Fruit fly (Drosophila melanogaster) whole organism, embryonic: ENCODE data around the gene Gdh.
A peak's percentile ranks its signal among the peaks of the same experiment; 100 is the strongest.

Source experiments
- ATbp ChIP-seq: fragments of 200-800 bp; sonication (Bioruptor generic); optimal IDR thresholded peaks from 2 replicates; lab custom pipeline; 2017; ENCODE audit warnings: missing biosample characterization, mild to moderate bottlenecking, missing genetic modification characterization, missing genetic modification reagents
- Adf1 ChIP-seq: fragments of 200-800 bp; sonication (Bioruptor generic); IDR thresholded peaks from 2 replicates; pipeline ENCODE4 v1.3.6; 2022; ENCODE audit warnings: missing biosample characterization, missing genetic modification characterization
- Asciz ChIP-seq: fragments of 200-800 bp; sonication (Bioruptor generic); optimal IDR thresholded peaks from 2 replicates; lab custom pipeline; 2017; ENCODE audit warnings: missing biosample characterization, mild to moderate bottlenecking, missing genetic modification characterization, missing genetic modification reagents
- CG10979 ChIP-seq: fragments of 200-800 bp; sonication (Bioruptor generic); optimal IDR thresholded peaks from 2 replicates; lab custom pipeline; 2018; ENCODE audit warnings: missing biosample characterization, mild to moderate bottlenecking, missing genetic modification characterization, moderate library complexity
- CG11093 ChIP-seq: fragments of 200-800 bp; sonication (Bioruptor generic); IDR thresholded peaks from 3 replicates; pipeline ENCODE4 v1.3.6; 2022; ENCODE audit warnings: missing biosample characterization, missing genetic modification characterization
- CG11456 ChIP-seq: fragments of 200-800 bp; sonication (Bioruptor generic); IDR thresholded peaks from 3 replicates; pipeline ENCODE4 v1.3.6; 2022; ENCODE audit warnings: missing biosample characterization, missing genetic modification characterization
- CG11723 ChIP-seq: fragments of 200-800 bp; sonication (Bioruptor generic); optimal IDR thresholded peaks from 2 replicates; lab custom pipeline; 2017; ENCODE audit warnings: missing biosample characterization, mild to moderate bottlenecking, missing genetic modification characterization
- CG12104 ChIP-seq: fragments of 200-800 bp; sonication (Bioruptor generic); optimal IDR thresholded peaks from 3 replicates; lab custom pipeline; 2016; ENCODE audit warnings: missing biosample characterization, missing genetic modification characterization
- CG12659 ChIP-seq: fragments of 200-800 bp; sonication (Bioruptor generic); optimal IDR thresholded peaks from 3 replicates; lab custom pipeline; 2017; ENCODE audit warnings: mild to moderate bottlenecking, missing biosample characterization, missing genetic modification reagents, missing genetic modification characterization
- CG13424 ChIP-seq: fragments of 200-800 bp; sonication (Bioruptor generic); optimal IDR thresholded peaks from 2 replicates; lab custom pipeline; 2019; ENCODE audit warnings: missing biosample characterization, mild to moderate bottlenecking, missing genetic modification characterization, moderate library complexity
- CG15011 ChIP-seq: fragments of 200-800 bp; sonication (Bioruptor generic); optimal IDR thresholded peaks from 3 replicates; lab custom pipeline; 2018; ENCODE audit warnings: missing biosample characterization, mild to moderate bottlenecking, missing genetic modification characterization
- CG15269 ChIP-seq: fragments of 200-800 bp; sonication (Bioruptor generic); optimal IDR thresholded peaks from 2 replicates; lab custom pipeline; 2018; ENCODE audit warnings: missing biosample characterization, mild to moderate bottlenecking, missing genetic modification characterization, moderate library complexity
- CG18011 ChIP-seq: fragments of 200-800 bp; sonication (Bioruptor generic); optimal IDR thresholded peaks from 2 replicates; lab custom pipeline; 2017; ENCODE audit warnings: missing biosample characterization, missing genetic modification characterization, mild to moderate bottlenecking, moderate library complexity, missing genotype
- CG18262 ChIP-seq: fragments of 200-800 bp; optimal IDR thresholded peaks from 3 replicates; lab custom pipeline; 2019; ENCODE audit warnings: missing biosample characterization, mild to moderate bottlenecking, missing genetic modification characterization, moderate library complexity
- CG2678 ChIP-seq: fragments of 200-800 bp; sonication (Bioruptor generic); optimal IDR thresholded peaks from 3 replicates; lab custom pipeline; 2019; ENCODE audit warnings: missing biosample characterization, mild to moderate bottlenecking, missing genetic modification characterization, moderate library complexity
- CG30020 ChIP-seq: fragments of 200-800 bp; optimal IDR thresholded peaks from 2 replicates; lab custom pipeline; 2019; ENCODE audit warnings: missing biosample characterization, mild to moderate bottlenecking, missing genetic modification characterization, moderate library complexity
- CG34422 ChIP-seq: fragments of 200-800 bp; sonication (Bioruptor generic); IDR thresholded peaks from 3 replicates; pipeline ENCODE4 v1.3.6; 2022; ENCODE audit warnings: missing biosample characterization, missing genetic modification characterization
- CG5180 ChIP-seq: fragments of 200-800 bp; sonication (Bioruptor generic); optimal IDR thresholded peaks from 3 replicates; lab custom pipeline; 2017; ENCODE audit warnings: missing biosample characterization, missing genetic modification characterization, mild to moderate bottlenecking, moderate library complexity, missing genetic modification reagents
- CG6272 ChIP-seq: fragments of 200-800 bp; sonication (Bioruptor generic); IDR thresholded peaks from 2 replicates; pipeline ENCODE4 v1.3.6; 2022; ENCODE audit warnings: missing biosample characterization, missing genetic modification characterization
- CG7745 ChIP-seq: fragments of 200-800 bp; sonication (Bioruptor generic); optimal IDR thresholded peaks from 2 replicates; lab custom pipeline; 2018; ENCODE audit warnings: missing biosample characterization, mild to moderate bottlenecking, missing genetic modification characterization, moderate library complexity
- CG9876 ChIP-seq: fragments of 200-800 bp; sonication (Bioruptor generic); optimal IDR thresholded peaks from 2 replicates; lab custom pipeline; 2016; ENCODE audit warnings: missing biosample characterization, missing genetic modification characterization
- Dfd ChIP-seq, 2 experiments: fragments of >200 bp; optimal IDR thresholded peaks; 2 replicates each; lab custom pipeline; 2017; ENCODE audit warnings: missing biosample characterization in 2 of 2, missing genetic modification characterization in 2 of 2
- Dref ChIP-seq: fragments of 200-800 bp; sonication (Bioruptor generic); IDR thresholded peaks from 2 replicates; pipeline ENCODE4 v1.3.6; 2022; ENCODE audit warnings: missing biosample characterization, missing genetic modification characterization
- HmgZ ChIP-seq: fragments of 200-800 bp; sonication (Bioruptor generic); optimal IDR thresholded peaks from 2 replicates; lab custom pipeline; 2018; ENCODE audit warnings: missing biosample characterization, mild to moderate bottlenecking, missing genetic modification characterization
- Hmr ChIP-seq: fragments of 200-800 bp; sonication (Bioruptor generic); optimal IDR thresholded peaks from 3 replicates; lab custom pipeline; 2017; ENCODE audit warnings: mild to moderate bottlenecking, missing biosample characterization, missing genetic modification reagents, missing genetic modification characterization
- Nf-YA ChIP-seq: fragments of 200-800 bp; sonication (Bioruptor generic); IDR thresholded peaks from 2 replicates; pipeline ENCODE4 v1.3.6; 2022; ENCODE audit warnings: missing biosample characterization, missing genetic modification characterization
- PHDP ChIP-seq: fragments of 200-800 bp; sonication (Bioruptor generic); optimal IDR thresholded peaks from 3 replicates; lab custom pipeline; 2018; ENCODE audit warnings: missing biosample characterization, mild to moderate bottlenecking, missing genetic modification characterization, moderate library complexity
- Rfx ChIP-seq: fragments of 200-800 bp; sonication (Bioruptor generic); IDR thresholded peaks from 2 replicates; pipeline ENCODE4 v1.3.6; 2022; ENCODE audit warnings: missing biosample characterization, missing genetic modification characterization
- YL-1 ChIP-seq: fragments of 200-800 bp; sonication (Bioruptor generic); optimal IDR thresholded peaks from 3 replicates; lab custom pipeline; 2017; ENCODE audit warnings: missing biosample characterization, mild to moderate bottlenecking, missing genetic modification characterization
- cas ChIP-seq: fragments of 200-800 bp; sonication (Bioruptor generic); IDR thresholded peaks from 2 replicates; pipeline ENCODE4 v1.3.6; 2022; ENCODE audit warnings: missing biosample characterization, missing genetic modification characterization
- chinmo ChIP-seq: fragments of 200-800 bp; sonication (Bioruptor generic); IDR thresholded peaks from 4 replicates; pipeline ENCODE4 v1.3.6; 2022; ENCODE audit warnings: missing biosample characterization, missing genetic modification characterization; ENCODE audit not compliant: partially characterized antibody
- croc ChIP-seq: fragments of 200-800 bp; sonication (Bioruptor generic); conservative IDR thresholded peaks from 3 replicates; pipeline ENCODE4 v1.3.6; 2022; ENCODE audit warnings: missing biosample characterization, missing genetic modification characterization
- dimm ChIP-seq: fragments of 200-800 bp; sonication (Bioruptor generic); IDR thresholded peaks from 2 replicates; pipeline ENCODE4 v1.3.6; 2022; ENCODE audit warnings: missing biosample characterization, missing genetic modification characterization
- dysf ChIP-seq: fragments of 200-800 bp; sonication (Bioruptor generic); IDR thresholded peaks from 3 replicates; pipeline ENCODE4 v1.3.6; 2022; ENCODE audit warnings: missing biosample characterization, missing genetic modification characterization
- ems ChIP-seq: fragments of 200-800 bp; sonication (Bioruptor generic); optimal IDR thresholded peaks from 3 replicates; lab custom pipeline; 2016; ENCODE audit warnings: missing biosample characterization, missing genetic modification characterization
- eve ChIP-seq, 2 experiments: fragments of >200 bp; optimal IDR thresholded peaks; 2 replicates each; lab custom pipeline; 2017; ENCODE audit warnings: missing biosample characterization in 2 of 2, missing genetic modification characterization in 2 of 2
- grn ChIP-seq: fragments of 200-800 bp; sonication (Bioruptor generic); optimal IDR thresholded peaks from 3 replicates; lab custom pipeline; 2017; ENCODE audit warnings: missing biosample characterization, missing genetic modification characterization
- kah ChIP-seq: fragments of 200-800 bp; sonication (Bioruptor generic); optimal IDR thresholded peaks from 2 replicates; lab custom pipeline; 2018; ENCODE audit warnings: missing biosample characterization, mild to moderate bottlenecking, missing genetic modification characterization
- lab ChIP-seq: fragments of 200-800 bp; sonication (Bioruptor generic); optimal IDR thresholded peaks from 3 replicates; lab custom pipeline; 2017; ENCODE audit warnings: missing biosample characterization, missing genetic modification characterization, mild to moderate bottlenecking, moderate library complexity, missing genetic modification reagents
- nerfin-1 ChIP-seq: fragments of 200-800 bp; sonication (Bioruptor generic); optimal IDR thresholded peaks from 3 replicates; lab custom pipeline; 2019; ENCODE audit warnings: missing biosample characterization, mild to moderate bottlenecking, missing genetic modification characterization, moderate library complexity
- nerfin-2 ChIP-seq: fragments of 200-800 bp; sonication (Bioruptor generic); IDR thresholded peaks from 2 replicates; pipeline ENCODE4 v1.3.6; 2022; ENCODE audit warnings: missing biosample characterization, missing genetic modification characterization; ENCODE audit not compliant: partially characterized antibody
- odd ChIP-seq: fragments of 200-800 bp; sonication (Bioruptor generic); optimal IDR thresholded peaks from 2 replicates; lab custom pipeline; 2017; ENCODE audit warnings: missing biosample characterization, mild to moderate bottlenecking, missing genetic modification characterization
- otp ChIP-seq: fragments of 200-800 bp; sonication (Bioruptor generic); IDR thresholded peaks from 3 replicates; pipeline ENCODE4, ENCODE4 v1.3.6; 2022; ENCODE audit warnings: missing biosample characterization, missing genetic modification characterization
- seq ChIP-seq: fragments of 200-800 bp; sonication (Bioruptor generic); IDR thresholded peaks from 2 replicates; pipeline ENCODE4 v1.3.6; 2022; ENCODE audit warnings: missing biosample characterization, missing genetic modification characterization
- so ChIP-seq: fragments of 200-800 bp; sonication (Bioruptor generic); IDR thresholded peaks from 3 replicates; pipeline ENCODE4 v1.3.6; 2022; ENCODE audit warnings: missing biosample characterization, missing genetic modification characterization
- sr ChIP-seq: fragments of 200-800 bp; sonication (Bioruptor generic); IDR thresholded peaks from 3 replicates; pipeline ENCODE4 v1.3.6; 2022; ENCODE audit warnings: missing biosample characterization, missing genetic modification characterization
- unpg ChIP-seq: fragments of 200-800 bp; sonication (Bioruptor generic); optimal IDR thresholded peaks from 3 replicates; lab custom pipeline; 2018; ENCODE audit warnings: missing biosample characterization, mild to moderate bottlenecking, missing genetic modification characterization, moderate library complexity
- wek ChIP-seq: fragments of 200-800 bp; sonication (Bioruptor generic); optimal IDR thresholded peaks from 3 replicates; lab custom pipeline; 2018; ENCODE audit warnings: missing biosample characterization, mild to moderate bottlenecking, missing genetic modification characterization, moderate library complexity
- yki ChIP-seq: fragments of >200 bp; optimal IDR thresholded peaks from 3 replicates; lab custom pipeline; 2018
- zen2 ChIP-seq: fragments of 200-800 bp; sonication (Bioruptor generic); IDR thresholded peaks from 3 replicates; pipeline ENCODE4 v1.3.6; 2022; ENCODE audit warnings: missing biosample characterization, missing genetic modification characterization; ENCODE audit not compliant: partially characterized antibody

Gene Gdh

dm6 chr3R:23919366-23919765 is 23.5 kb downstream of the Gdh start (continued):
- peak; percentile 7 for TF ChIP-seq CG18262 (tag; lab: Kevin White, UChicago)
- TF ChIP-seq HmgZ, result peak; percentile 43
- TF ChIP-seq Hmr (GFP tag; lab: Kevin White, UChicago), result peak; percentile 75
- TF ChIP-seq lab (GFP tag; lab: Kevin White, UChicago), result peak; percentile 85
- TF ChIP-seq ems (GFP tag; lab: Kevin White, UChicago), result no peak
- TF ChIP-seq Dref (GFP tag; lab: Robert Waterston, UW), result no peak
- TF ChIP-seq wek (GFP tag; lab: Kevin White, UChicago), result peak; percentile 80
- peak; percentile 66 for TF ChIP-seq seq
- TF ChIP-seq otp (GFP tag; lab: Robert Waterston, UW), result peak; percentile 64; the same call in 2 of the 3 replicates
- TF ChIP-seq CG11723 (GFP tag; lab: Kevin White, UChicago), result peak; percentile 46
- TF ChIP-seq CG15011 (GFP tag; lab: Kevin White, UChicago), result peak; percentile 55
- no peak for TF ChIP-seq CG10979 (tag; lab: Kevin White, UChicago)
- TF ChIP-seq nerfin-2 (GFP tag; lab: Robert Waterston, UW), result no peak
- TF ChIP-seq CG30020 (tag; lab: Kevin White, UChicago), result no peak
- TF ChIP-seq CG6272 (GFP tag; lab: Robert Waterston, UW), result no peak
- no peak for TF ChIP-seq zen2
- no peak for TF ChIP-seq Adf1
- peak; percentile 43 for TF ChIP-seq nerfin-1
- TF ChIP-seq dysf (GFP tag; lab: Robert Waterston, UW), result peak; percentile 24; the same call in 1 of the 3 replicates
- TF ChIP-seq CG7745 (tag; lab: Kevin White, UChicago), result no peak
- TF ChIP-seq Rfx, result peak; percentile 53; the same call in 1 of the 2 replicates
- TF ChIP-seq odd, result peak; percentile 78
- TF ChIP-seq Nf-YA (GFP tag; lab: Robert Waterston, UW), result 0 out of 2 replicates have a peak, but pooled peaks have one; percentile 37
- peak; percentile 51 for TF ChIP-seq CG13424 (tag; lab: Kevin White, UChicago)
- peak; percentile 6 for TF ChIP-seq grn
- peak; percentile 8 for TF ChIP-seq CG18011
- peak; percentile 38 for TF ChIP-seq CG12659 (GFP tag; lab: Kevin White, UChicago)
- TF ChIP-seq eve (GFP tag; optimal IDR thresholded peaks at IDR 0.05; lab: Kevin White, UChicago), result no peak
- TF ChIP-seq CG34422 (GFP tag; lab: Robert Waterston, UW), result no peak; the same call in 2 of the 3 replicates
- TF ChIP-seq CG11093, result no peak
- TF ChIP-seq CG12104 (GFP tag; lab: Kevin White, UChicago), result peak; percentile 16
- TF ChIP-seq kah, result peak; percentile 55
- peak; percentile 85 for TF ChIP-seq ATbp
- peak; percentile 55 for TF ChIP-seq unpg
- peak; percentile 66 for TF ChIP-seq Asciz (GFP tag; lab: Kevin White, UChicago)
- no peak for TF ChIP-seq dimm (GFP tag; lab: Robert Waterston, UW)
- TF ChIP-seq so (GFP tag; lab: Robert Waterston, UW), result peak; percentile 39; the same call in 2 of the 3 replicates
- TF ChIP-seq chinmo (GFP tag; lab: Robert Waterston, UW), result 0 out of 4 replicates have a peak, but pooled peaks have one; percentile 39
- TF ChIP-seq YL-1 (GFP tag; lab: Kevin White, UChicago), result no peak
- peak; percentile 25; the same call in 1 of the 3 replicates for TF ChIP-seq sr (GFP tag; lab: Robert Waterston, UW)
- TF ChIP-seq cas (GFP tag; lab: Robert Waterston, UW), result no peak
- TF ChIP-seq CG2678 (tag; lab: Kevin White, UChicago), result peak; percentile 74
- no peak for TF ChIP-seq CG9876 (GFP tag; lab: Kevin White, UChicago)
- TF ChIP-seq Dfd (GFP tag; optimal IDR thresholded peaks at IDR 0.05; lab: Kevin White, UChicago), result no peak
- no peak for TF ChIP-seq croc (GFP tag; lab: Robert Waterston, UW)
- peak; percentile 56 for TF ChIP-seq PHDP (tag; lab: Kevin White, UChicago)
- TF ChIP-seq CG15269 (tag; lab: Kevin White, UChicago), result peak; percentile 50
- TF ChIP-seq CG11456, result 0 out of 3 replicates have a peak, but pooled peaks have one; percentile 33
- no peak for TF ChIP-seq yki (lab: Kevin White, UChicago)
- peak; percentile 72 for TF ChIP-seq CG5180 (GFP tag; lab: Kevin White, UChicago)
